Worm (Caenorhabditis elegans) whole organism, L1 larva: Measurements from ENCODE around the gene cdc-25.3.

Source experiments
- ceh-8 ChIP-seq: fragments of 200-800 bp; sonication (Bioruptor generic); optimal IDR thresholded peaks from 2 replicates; lab custom pipeline; 2018; ENCODE audit warnings: mild to moderate bottlenecking, missing genetic modification characterization, moderate library complexity, missing compliant biosample characterization
- egl-27 ChIP-seq, 2 experiments: fragments of 150-350 bp in 1 of 2; sonication (generic microtip); optimal IDR thresholded peaks; 3 replicates each; lab custom pipeline; 2017 to 2018; ENCODE audit warnings: missing biosample characterization in 2 of 2, missing genetic modification characterization in 2 of 2, missing genetic modification reagents in 2 of 2
- mep-1 ChIP-seq: fragments of 150-350 bp; optimal IDR thresholded peaks from 2 replicates; lab custom pipeline; 2014; ENCODE audit warnings: missing biosample characterization, missing genetic modification characterization
- nhr-11 ChIP-seq: fragments of 150-350 bp; optimal IDR thresholded peaks from 2 replicates; lab custom pipeline; 2014; ENCODE audit warnings: missing biosample characterization, missing genetic modification characterization
- unc-62 ChIP-seq: fragments of 150-350 bp; optimal IDR thresholded peaks from 2 replicates; lab custom pipeline; 2014; ENCODE audit warnings: missing biosample characterization, missing genetic modification reagents, missing genetic modification characterization

- no peak for TF ChIP-seq nhr-11 (tag; lab: Kevin White, UChicago)
- TF ChIP-seq egl-27 (tag; optimal IDR thresholded peaks at IDR 0.05; lab: Kevin White, UChicago), result no peak
- no peak for TF ChIP-seq mep-1 (tag; lab: Kevin White, UChicago)
- TF ChIP-seq ceh-8, result no peak
- TF ChIP-seq unc-62, result no peak
Measured at ce11 chrIII:8946285-8946684, 28.6 kb upstream of the cdc-25.3 start.
